Worm (Caenorhabditis elegans) whole organism, young adult: ENCODE results near the gene T02D1.7.

Experiments used
- B0019.2 ChIP-seq: fragments of 200-800 bp; sonication (Bioruptor generic); conservative IDR thresholded peaks from 2 replicates; pipeline ENCODE4 v1.3.6; 2022; ENCODE audit warnings: missing genetic modification reagents, missing genetic modification characterization, missing compliant biosample characterization
- B0261.1 ChIP-seq: sonication (generic microtip); optimal IDR thresholded peaks from 2 replicates; lab custom pipeline; 2016; ENCODE audit warnings: mild to moderate bottlenecking, missing genetic modification characterization, moderate library complexity, missing compliant biosample characterization
- F39B2.1 ChIP-seq: fragments of 200-800 bp; sonication (Bioruptor generic); IDR thresholded peaks from 2 replicates; pipeline ENCODE4 v1.3.6; 2022; ENCODE audit warnings: missing genetic modification reagents, missing genetic modification characterization, missing compliant biosample characterization
- F55B11.4 ChIP-seq: sonication (generic microtip); optimal IDR thresholded peaks from 2 replicates; lab custom pipeline; 2016; ENCODE audit warnings: missing compliant biosample characterization, missing genetic modification characterization, borderline replicate concordance; ENCODE audit not compliant: insufficient read depth
- F57A8.1 ChIP-seq: fragments of 200-800 bp; sonication (Bioruptor generic); optimal IDR thresholded peaks from 2 replicates; lab custom pipeline; 2018; ENCODE audit warnings: mild to moderate bottlenecking, missing genetic modification characterization, moderate library complexity, missing compliant biosample characterization
- K12H6.12 ChIP-seq: fragments of 200-800 bp; sonication (Bioruptor generic); optimal IDR thresholded peaks from 2 replicates; lab custom pipeline; 2018; ENCODE audit warnings: mild to moderate bottlenecking, missing genetic modification characterization, missing compliant biosample characterization
- T07F8.4 ChIP-seq: sonication (generic microtip); optimal IDR thresholded peaks from 2 replicates; lab custom pipeline; 2016; ENCODE audit warnings: mild to moderate bottlenecking, missing genetic modification characterization, moderate library complexity, missing compliant biosample characterization
- T26A5.8 ChIP-seq: sonication (generic microtip); optimal IDR thresholded peaks from 2 replicates; lab custom pipeline; 2016; ENCODE audit warnings: missing genetic modification characterization, missing compliant biosample characterization
- ZK185.1 ChIP-seq: sonication (generic microtip); optimal IDR thresholded peaks from 2 replicates; lab custom pipeline; 2016; ENCODE audit warnings: mild to moderate bottlenecking, missing genetic modification characterization, missing compliant biosample characterization; ENCODE audit not compliant: poor library complexity, severe bottlenecking
- ama-1 ChIP-seq, 3 experiments: fragments of 150-350 bp in 1 of 3; sonication (generic microtip) in 2 of 3; optimal IDR thresholded peaks; 2 replicates each; lab custom pipeline; 2014 to 2018; ENCODE audit warnings: missing biosample characterization in 2 of 3, missing genetic modification characterization in 2 of 3, missing genetic modification reagents in 2 of 3
- aptf-2 ChIP-seq: fragments of 200-800 bp; sonication (Bioruptor generic); conservative IDR thresholded peaks from 2 replicates; pipeline ENCODE4 v1.3.6; 2022; ENCODE audit warnings: missing genetic modification reagents, missing genetic modification characterization, missing compliant biosample characterization
- aptf-3 ChIP-seq: fragments of 200-800 bp; sonication (Bioruptor generic); IDR thresholded peaks from 2 replicates; pipeline ENCODE4 v1.3.6; 2022; ENCODE audit warnings: missing genetic modification characterization, missing compliant biosample characterization
- ceh-79 ChIP-seq: sonication (generic microtip); optimal IDR thresholded peaks from 2 replicates; lab custom pipeline; 2017; ENCODE audit warnings: mild to moderate bottlenecking, missing genetic modification characterization, missing compliant biosample characterization
- ceh-91 ChIP-seq: fragments of 200-800 bp; sonication (Bioruptor generic); IDR thresholded peaks from 2 replicates; pipeline ENCODE4 v1.3.6; 2022; ENCODE audit warnings: missing genetic modification reagents, missing genetic modification characterization, missing compliant biosample characterization
- egl-18 ChIP-seq: fragments of 200-800 bp; sonication (Bioruptor generic); IDR thresholded peaks from 2 replicates; pipeline ENCODE4 v1.3.6; 2022; ENCODE audit warnings: missing genetic modification reagents, missing genetic modification characterization, missing compliant biosample characterization
- ets-4 ChIP-seq: fragments of 200-800 bp; sonication (Bioruptor generic); optimal IDR thresholded peaks from 2 replicates; lab custom pipeline; 2018; ENCODE audit warnings: mild to moderate bottlenecking, missing genetic modification characterization, missing compliant biosample characterization
- hlh-12 ChIP-seq: sonication (generic microtip); optimal IDR thresholded peaks from 2 replicates; lab custom pipeline; 2016; ENCODE audit warnings: missing genetic modification characterization, missing compliant biosample characterization
- hlh-26 ChIP-seq: fragments of 200-800 bp; sonication (Bioruptor generic); conservative IDR thresholded peaks from 2 replicates; pipeline ENCODE4 v1.3.6; 2022; ENCODE audit warnings: missing genetic modification reagents, missing genetic modification characterization, missing compliant biosample characterization
- hmg-20 ChIP-seq: fragments of 200-800 bp; sonication (Bioruptor generic); IDR thresholded peaks from 2 replicates; pipeline ENCODE4 v1.3.6; 2022; ENCODE audit warnings: missing genetic modification reagents, missing genetic modification characterization, missing compliant biosample characterization
- let-607 ChIP-seq, 2 experiments: fragments of 200-800 bp in 1 of 2; sonication (Bioruptor generic) in 1 of 2; sonication (generic microtip) in 1 of 2; optimal IDR thresholded peaks; 2 replicates each; lab custom pipeline; 2016 to 2018; ENCODE audit warnings: mild to moderate bottlenecking in 2 of 2, missing compliant biosample characterization in 2 of 2, missing genetic modification characterization in 2 of 2, moderate library complexity in 2 of 2, missing genotype in 1 of 2
- lin-54 ChIP-seq: fragments of 200-800 bp; sonication (Bioruptor generic); optimal IDR thresholded peaks from 2 replicates; lab custom pipeline; 2018; ENCODE audit warnings: mild to moderate bottlenecking, missing genetic modification characterization, missing compliant biosample characterization
- madf-3 ChIP-seq: fragments of 200-800 bp; sonication (Bioruptor generic); IDR thresholded peaks from 2 replicates; pipeline ENCODE4 v1.3.6; 2022; ENCODE audit warnings: missing genetic modification reagents, missing genetic modification characterization, missing compliant biosample characterization
- madf-8 ChIP-seq: fragments of 200-800 bp; sonication (Bioruptor generic); conservative IDR thresholded peaks from 2 replicates; pipeline ENCODE4 v1.3.6; 2022; ENCODE audit warnings: missing genetic modification reagents, missing genetic modification characterization, missing compliant biosample characterization
- mcd-1 ChIP-seq: fragments of 200-800 bp; sonication (Bioruptor generic); IDR thresholded peaks from 2 replicates; pipeline ENCODE4 v1.3.6; 2022; ENCODE audit warnings: missing genetic modification reagents, missing genetic modification characterization, missing compliant biosample characterization
- mel-28 ChIP-seq: sonication (generic microtip); optimal IDR thresholded peaks from 2 replicates; lab custom pipeline; 2016; ENCODE audit warnings: borderline replicate concordance, mild to moderate bottlenecking, missing genetic modification characterization, missing compliant biosample characterization
- nhr-27 ChIP-seq: fragments of 200-800 bp; sonication (Bioruptor generic); optimal IDR thresholded peaks from 2 replicates; lab custom pipeline; 2018; ENCODE audit warnings: mild to moderate bottlenecking, missing genetic modification characterization, moderate library complexity, missing compliant biosample characterization
- nhr-80 ChIP-seq: sonication (generic microtip); optimal IDR thresholded peaks from 2 replicates; lab custom pipeline; 2016; ENCODE audit warnings: missing genetic modification characterization, missing compliant biosample characterization
- rpc-1 ChIP-seq, 2 experiments: fragments of 150-350 bp in 1 of 2; sonication (generic microtip) in 1 of 2; optimal IDR thresholded peaks; 2 replicates each; lab custom pipeline; 2014 to 2018; ENCODE audit warnings: missing biosample characterization in 1 of 2, missing genetic modification characterization in 1 of 2, missing genetic modification reagents in 1 of 2, missing genotype in 1 of 2
- sdz-38 ChIP-seq: sonication (generic microtip); optimal IDR thresholded peaks from 2 replicates; lab custom pipeline; 2016; ENCODE audit warnings: missing genotype, missing genetic modification characterization, missing compliant biosample characterization
- sptf-2 ChIP-seq: fragments of 200-800 bp; sonication (Bioruptor generic); optimal IDR thresholded peaks from 2 replicates; lab custom pipeline; 2018; ENCODE audit warnings: mild to moderate bottlenecking, missing genetic modification characterization, missing compliant biosample characterization
- ztf-25 ChIP-seq: fragments of 200-800 bp; sonication (Bioruptor generic); IDR thresholded peaks from 2 replicates; pipeline ENCODE4 v1.3.6; 2022; ENCODE audit warnings: missing genetic modification reagents, missing genetic modification characterization, missing compliant biosample characterization

Gene T02D1.7

DNA sequence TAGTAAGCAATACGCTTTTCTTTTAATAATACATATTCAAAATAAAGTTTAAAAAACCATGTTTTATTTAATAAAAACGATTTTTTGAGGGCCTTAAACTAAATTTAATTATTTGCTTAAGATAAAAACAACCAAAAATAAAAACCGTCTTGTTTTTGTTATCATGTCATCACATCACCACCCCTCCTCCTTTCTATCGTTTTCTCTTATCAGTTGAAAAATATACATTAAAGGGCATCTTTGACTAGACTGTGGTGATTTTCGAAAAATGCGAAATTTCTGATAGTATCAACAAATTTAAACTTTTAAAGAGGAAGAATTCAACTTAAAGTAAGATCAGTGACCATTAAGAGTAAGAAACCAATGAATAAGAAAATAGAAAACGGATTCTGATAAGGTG is 806 bp downstream of the T02D1.7 start:
- no peak for TF ChIP-seq ama-1 (optimal IDR thresholded peaks at IDR 0.05; lab: Kevin White, UChicago)
- TF ChIP-seq ama-1 (GFP tag; optimal IDR thresholded peaks at IDR 0.05; lab: Kevin White, UChicago), result no peak
- no peak for TF ChIP-seq K12H6.12 (tag; lab: Kevin White, UChicago)
- no peak for TF ChIP-seq aptf-3 (GFP tag; lab: Robert Waterston, UW)
- TF ChIP-seq lin-54 (GFP tag; lab: Kevin White, UChicago), result no peak
- TF ChIP-seq B0019.2 (GFP tag; lab: Robert Waterston, UW), result no peak
- no peak for TF ChIP-seq F55B11.4 (tag; lab: Kevin White, UChicago)

DNA sequence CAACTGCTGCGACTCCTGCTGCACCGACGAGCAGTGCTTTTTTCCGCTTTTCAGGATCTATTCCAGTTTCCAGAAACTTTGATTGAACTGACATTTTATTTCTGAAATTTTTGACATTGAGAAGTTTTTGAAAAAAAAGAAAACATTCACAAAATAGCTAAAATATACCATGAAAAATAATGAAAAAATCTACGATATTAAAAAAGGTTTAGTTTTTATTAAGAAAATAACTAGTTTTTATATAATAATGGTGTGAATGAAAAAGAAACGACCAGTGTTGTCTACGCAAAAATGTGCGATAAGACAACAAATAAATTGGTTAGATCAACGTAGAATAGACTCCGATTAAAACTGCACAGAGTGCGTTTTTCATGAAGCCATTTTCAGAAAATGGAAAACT is 1.4 kb downstream of the T02D1.7 start, which contains the start of gene pmp-4:
TSS of gene pmp-4 (minus strand) at position 101 of the 400 bp plus-strand sequence.
- no peak for TF ChIP-seq T26A5.8 (tag; lab: Kevin White, UChicago)
- TF ChIP-seq ceh-91 (GFP tag; lab: Robert Waterston, UW), result no peak
- TF ChIP-seq aptf-2 (GFP tag; lab: Robert Waterston, UW), result no peak
- TF ChIP-seq nhr-80, result peak; percentile 54
- no peak for TF ChIP-seq sdz-38 (tag; lab: Kevin White, UChicago)
- TF ChIP-seq ceh-79 (tag; lab: Kevin White, UChicago), result no peak
- no peak for TF ChIP-seq egl-18 (GFP tag; lab: Robert Waterston, UW)

DNA sequence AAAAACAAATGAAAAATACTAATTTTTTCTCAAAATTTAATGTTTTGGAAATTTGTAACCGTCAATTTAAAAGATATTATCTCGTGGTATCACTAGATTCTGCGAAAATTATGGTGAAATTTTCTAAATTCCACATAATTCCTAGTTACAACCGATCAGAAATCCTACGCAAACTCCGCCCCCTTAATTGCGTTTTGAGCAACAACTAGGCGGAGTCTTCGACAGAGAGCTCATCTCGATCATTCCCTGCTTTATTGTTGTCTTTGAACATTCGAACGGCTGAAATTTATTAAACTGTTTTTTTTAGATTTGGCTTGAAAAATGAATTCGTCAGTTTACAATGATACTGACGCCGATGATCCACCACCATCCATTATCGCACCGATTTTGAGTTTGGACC is 7.5 kb downstream of the T02D1.7 start, which contains the start of gene T02D1.4:
TSS of gene T02D1.4 (plus strand) at position 301 of the 400 bp plus-strand sequence.
- TF ChIP-seq sptf-2 (no peak), hlh-12 (tag; lab: Kevin White, UChicago) (no peak), nhr-27 (tag; lab: Kevin White, UChicago) (no peak), mcd-1 (GFP tag; lab: Robert Waterston, UW) (no peak), ets-4 (no peak), F39B2.1 (GFP tag; lab: Robert Waterston, UW) (no peak), hlh-26 (GFP tag; lab: Robert Waterston, UW) (no peak), rpc-1 (optimal IDR thresholded peaks at IDR 0.05; lab: Kevin White, UChicago) (no peak), rpc-1 (tag; optimal IDR thresholded peaks at IDR 0.05; lab: Kevin White, UChicago) (no peak), hmg-20 (no peak), ZK185.1 (tag; lab: Kevin White, UChicago) (no peak), mel-28 (tag; lab: Kevin White, UChicago) (no peak), madf-3 (GFP tag; lab: Robert Waterston, UW) (no peak), T07F8.4 (tag; lab: Kevin White, UChicago) (no peak), B0261.1 (tag; lab: Kevin White, UChicago) (no peak)

DNA sequence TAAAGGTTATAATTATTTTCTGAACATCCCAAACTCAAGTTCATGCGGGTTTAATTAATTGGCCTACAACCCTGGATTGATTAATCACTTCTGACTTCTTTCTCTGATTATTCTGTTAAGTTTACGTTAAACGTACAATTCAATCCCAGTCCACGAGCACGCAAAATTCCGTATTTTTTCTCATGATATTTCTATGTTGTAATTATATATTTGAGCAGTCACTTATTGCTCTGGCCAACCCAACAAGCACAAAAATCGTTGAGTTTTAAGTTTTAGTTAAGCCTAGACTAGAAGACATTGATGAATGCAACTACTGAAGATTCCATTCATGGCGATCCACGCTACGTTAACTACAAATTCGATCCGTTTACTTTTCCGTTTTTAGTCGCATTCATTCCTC is 11.0 kb downstream of the T02D1.7 start, which contains the start of gene sru-15:
TSS of gene sru-15 (plus strand) at position 301 of the 400 bp plus-strand sequence.
- no peak for TF ChIP-seq F57A8.1 (GFP tag; lab: Kevin White, UChicago)

DNA sequence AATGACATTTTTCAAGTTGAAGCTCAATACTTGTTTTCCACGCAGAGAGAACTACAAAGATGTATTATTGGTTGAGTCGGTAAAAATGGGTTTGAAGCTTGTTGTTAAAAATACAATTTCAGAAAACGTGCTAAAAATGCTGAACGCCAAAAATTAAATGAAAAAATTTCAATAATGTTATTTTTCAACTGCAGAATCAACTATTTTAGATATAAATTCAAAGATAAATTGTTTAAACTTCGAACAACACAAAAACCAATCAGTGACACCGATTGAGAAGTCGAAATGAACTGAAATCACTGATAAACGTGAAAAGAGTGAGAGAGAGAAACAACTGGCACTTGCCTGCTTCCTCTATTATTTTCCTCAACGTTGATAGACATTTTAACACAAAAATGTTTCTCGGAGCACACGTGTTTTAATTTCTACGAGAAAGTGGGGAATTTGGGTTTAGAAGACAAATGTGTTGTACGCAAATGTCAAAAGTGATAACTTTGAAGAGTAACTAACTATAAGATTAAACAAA is 19.4 kb downstream of the T02D1.7 start, which contains the start of gene T02D1.8:
TSS of gene T02D1.8 (minus strand) at position 51 of the 526 bp plus-strand sequence.
- TF ChIP-seq madf-8 (GFP tag; lab: Robert Waterston, UW), result no peak
- TF ChIP-seq let-607 (tag; optimal IDR thresholded peaks at IDR 0.05; lab: Kevin White, UChicago), result peak; percentile 18 to 49
- peak; percentile 86 for TF ChIP-seq nhr-80
- no peak for TF ChIP-seq ztf-25 (GFP tag; lab: Robert Waterston, UW)
